Fruit fly (Drosophila melanogaster) whole organism, wandering third instar larva: ENCODE results near the gene Lint-O.

Source experiments
- Abd-B ChIP-seq: fragments of >200 bp; optimal IDR thresholded peaks from 2 replicates; lab custom pipeline; 2017; ENCODE audit warnings: missing biosample characterization, missing genetic modification characterization
- CG32264 ChIP-seq: fragments of 200-800 bp; sonication (Bioruptor generic); optimal IDR thresholded peaks from 2 replicates; lab custom pipeline; 2016; ENCODE audit warnings: missing biosample characterization, missing genetic modification characterization
- CG9705 ChIP-seq: fragments of 200-800 bp; sonication (Bioruptor generic); optimal IDR thresholded peaks from 2 replicates; lab custom pipeline; 2018; ENCODE audit warnings: missing biosample characterization, mild to moderate bottlenecking, missing genetic modification characterization
- CrebA ChIP-seq: fragments of 200-800 bp; sonication (Bioruptor generic); optimal IDR thresholded peaks from 2 replicates; lab custom pipeline; 2016; ENCODE audit warnings: missing biosample characterization, mild to moderate bottlenecking, missing genetic modification characterization, borderline replicate concordance
- Dfd ChIP-seq: fragments of >200 bp; optimal IDR thresholded peaks from 2 replicates; lab custom pipeline; 2017; ENCODE audit warnings: missing biosample characterization, missing genetic modification characterization
- GATAd ChIP-seq: sonication (Bioruptor generic); optimal IDR thresholded peaks from 2 replicates; lab custom pipeline; 2016; ENCODE audit warnings: missing biosample characterization, missing genetic modification characterization
- HLH106 ChIP-seq: fragments of 200-800 bp; optimal IDR thresholded peaks from 3 replicates; lab custom pipeline; 2019; ENCODE audit warnings: missing biosample characterization, mild to moderate bottlenecking, missing genetic modification characterization, moderate library complexity
- Hnf4 ChIP-seq: fragments of 200-800 bp; sonication (Bioruptor generic); optimal IDR thresholded peaks from 2 replicates; lab custom pipeline; 2016; ENCODE audit warnings: missing biosample characterization, mild to moderate bottlenecking, missing genetic modification characterization
- Hr78 ChIP-seq: fragments of >200 bp; optimal IDR thresholded peaks from 2 replicates; lab custom pipeline; 2017; ENCODE audit warnings: missing biosample characterization, missing genetic modification characterization
- Hr83 ChIP-seq: fragments of 200-300 bp; sonication (Bioruptor generic); optimal IDR thresholded peaks from 2 replicates; lab custom pipeline; 2016; ENCODE audit warnings: missing biosample characterization, mild to moderate bottlenecking, missing genetic modification characterization, moderate library complexity; ENCODE audit not compliant: poor library complexity, severe bottlenecking
- Mio ChIP-seq: sonication (Bioruptor generic); optimal IDR thresholded peaks from 2 replicates; lab custom pipeline; 2016; ENCODE audit warnings: missing biosample characterization, missing genetic modification characterization
- Myc ChIP-seq: fragments of >200 bp; optimal IDR thresholded peaks from 2 replicates; lab custom pipeline; 2017
- N ChIP-seq: fragments of >200 bp; optimal IDR thresholded peaks from 2 replicates; lab custom pipeline; 2018; ENCODE audit warnings: missing biosample characterization, missing external identifiers, missing genetic modification characterization
- OdsH ChIP-seq: fragments of 200-800 bp; sonication (Bioruptor generic); optimal IDR thresholded peaks from 2 replicates; lab custom pipeline; 2016; ENCODE audit warnings: missing biosample characterization, mild to moderate bottlenecking, missing genetic modification characterization
- Rel ChIP-seq, 2 experiments: fragments of 200-800 bp; sonication (Bioruptor generic) in 1 of 2; optimal IDR thresholded peaks; 2 replicates in 1 of 2; 3 replicates in 1 of 2; lab custom pipeline; 2016 to 2019; ENCODE audit warnings: mild to moderate bottlenecking in 2 of 2, missing biosample characterization in 2 of 2, missing genetic modification characterization in 2 of 2, moderate library complexity in 1 of 2
- Sp1 ChIP-seq: fragments of 200-800 bp; sonication (Bioruptor generic); optimal IDR thresholded peaks from 3 replicates; lab custom pipeline; 2019; ENCODE audit warnings: missing biosample characterization, mild to moderate bottlenecking, missing genetic modification characterization, moderate library complexity
- Vsx2 ChIP-seq: fragments of 200-300, 225-300 bp; sonication (Bioruptor generic); optimal IDR thresholded peaks from 2 replicates; lab custom pipeline; 2018; ENCODE audit warnings: missing biosample characterization, missing genetic modification characterization; ENCODE audit not compliant: partially characterized antibody
- br ChIP-seq: fragments of 200-800 bp; sonication (Bioruptor generic); optimal IDR thresholded peaks from 2 replicates; lab custom pipeline; 2016; ENCODE audit warnings: missing biosample characterization, missing genetic modification characterization
- brk ChIP-seq: fragments of 200-800 bp; sonication (Bioruptor generic); optimal IDR thresholded peaks from 2 replicates; lab custom pipeline; 2016; ENCODE audit warnings: missing biosample characterization, mild to moderate bottlenecking, missing genetic modification characterization
- dmrt93B ChIP-seq: fragments of 200-800 bp; sonication (Bioruptor generic); optimal IDR thresholded peaks from 2 replicates; lab custom pipeline; 2018; ENCODE audit warnings: missing biosample characterization, mild to moderate bottlenecking, missing genetic modification characterization
- dsf ChIP-seq: sonication (Bioruptor generic); optimal IDR thresholded peaks from 2 replicates; lab custom pipeline; 2016; ENCODE audit warnings: missing biosample characterization, missing genetic modification characterization, borderline replicate concordance
- ey ChIP-seq: fragments of 200-800 bp; sonication (Bioruptor generic); optimal IDR thresholded peaks from 2 replicates; lab custom pipeline; 2016; ENCODE audit warnings: missing biosample characterization, missing genetic modification characterization
- foxo ChIP-seq, 2 experiments: fragments of 200-800 bp; sonication (Bioruptor generic); optimal IDR thresholded peaks; 2 replicates in 1 of 2; 3 replicates in 1 of 2; lab custom pipeline; 2016 to 2017; ENCODE audit warnings: missing biosample characterization in 2 of 2, missing genetic modification characterization in 2 of 2
- fru ChIP-seq: fragments of 200-800 bp; sonication (Bioruptor generic); optimal IDR thresholded peaks from 3 replicates; lab custom pipeline; 2016; ENCODE audit warnings: missing biosample characterization, mild to moderate bottlenecking, missing genetic modification characterization
- h ChIP-seq: fragments of 200-800 bp; sonication (Bioruptor generic); optimal IDR thresholded peaks from 3 replicates; lab custom pipeline; 2016; ENCODE audit warnings: missing biosample characterization, mild to moderate bottlenecking, missing genetic modification characterization
- jim ChIP-seq: fragments of 175-275, 200-325 bp; sonication (Bioruptor generic); optimal IDR thresholded peaks from 2 replicates; lab custom pipeline; 2016; ENCODE audit warnings: missing biosample characterization, mild to moderate bottlenecking, missing genetic modification characterization
- lola ChIP-seq: fragments of >200 bp; optimal IDR thresholded peaks from 2 replicates; lab custom pipeline; 2017; ENCODE audit warnings: missing biosample characterization, missing genetic modification characterization
- pan ChIP-seq: fragments of >200 bp; optimal IDR thresholded peaks from 2 replicates; lab custom pipeline; 2017
- psq ChIP-seq: fragments of 200-800 bp; sonication (Bioruptor generic); optimal IDR thresholded peaks from 3 replicates; lab custom pipeline; 2017; ENCODE audit warnings: missing biosample characterization, mild to moderate bottlenecking, missing genetic modification characterization, moderate library complexity
- rgr ChIP-seq: fragments of 200-800 bp; sonication (Bioruptor generic); optimal IDR thresholded peaks from 3 replicates; lab custom pipeline; 2016; ENCODE audit warnings: missing biosample characterization, mild to moderate bottlenecking, missing genetic modification characterization
- sage ChIP-seq: fragments of 200-800 bp; sonication (Bioruptor generic); optimal IDR thresholded peaks from 2 replicates; lab custom pipeline; 2016; ENCODE audit warnings: missing biosample characterization, mild to moderate bottlenecking, missing genetic modification characterization
- sv ChIP-seq: fragments of 200-800 bp; sonication (Bioruptor generic); optimal IDR thresholded peaks from 3 replicates; lab custom pipeline; 2016; ENCODE audit warnings: missing biosample characterization, missing genetic modification characterization
- usp ChIP-seq: fragments of >200 bp; optimal IDR thresholded peaks from 2 replicates; lab custom pipeline; 2017; ENCODE audit warnings: missing biosample characterization, missing genetic modification characterization
- woc ChIP-seq: sonication (Bioruptor generic); optimal IDR thresholded peaks from 2 replicates; lab custom pipeline; 2016; ENCODE audit warnings: missing biosample characterization, mild to moderate bottlenecking, missing genetic modification characterization

Gene Lint-O

DNA sequence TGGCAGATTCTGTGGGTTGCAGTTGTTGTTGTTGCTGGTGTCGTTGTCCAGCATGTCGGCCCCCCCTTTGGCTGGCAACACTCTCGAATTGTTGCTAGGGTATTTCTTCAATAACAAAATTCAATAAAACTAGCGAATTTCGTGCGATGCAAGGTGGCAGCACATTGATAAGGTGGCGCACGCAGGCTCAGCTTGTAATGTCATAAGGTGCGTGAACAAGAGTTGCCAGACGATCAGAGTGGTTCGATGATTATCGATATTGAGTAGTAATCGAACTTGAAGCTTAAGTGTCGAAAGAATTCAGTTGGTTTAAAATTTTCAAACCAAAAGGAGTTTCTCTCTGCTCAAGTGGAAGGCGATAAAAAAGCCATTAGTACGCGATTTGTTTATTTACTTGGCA, 21.6 kb downstream of the Lint-O start, which contains the start of gene CG2701:
Gene CG2701 (minus strand): TSS at position 206 of the 400 bp plus-strand sequence.
- TF ChIP-seq Hnf4 (GFP tag; lab: Kevin White, UChicago) (no peak), Hr83 (GFP tag; lab: Kevin White, UChicago) (peak; percentile 42)

DNA sequence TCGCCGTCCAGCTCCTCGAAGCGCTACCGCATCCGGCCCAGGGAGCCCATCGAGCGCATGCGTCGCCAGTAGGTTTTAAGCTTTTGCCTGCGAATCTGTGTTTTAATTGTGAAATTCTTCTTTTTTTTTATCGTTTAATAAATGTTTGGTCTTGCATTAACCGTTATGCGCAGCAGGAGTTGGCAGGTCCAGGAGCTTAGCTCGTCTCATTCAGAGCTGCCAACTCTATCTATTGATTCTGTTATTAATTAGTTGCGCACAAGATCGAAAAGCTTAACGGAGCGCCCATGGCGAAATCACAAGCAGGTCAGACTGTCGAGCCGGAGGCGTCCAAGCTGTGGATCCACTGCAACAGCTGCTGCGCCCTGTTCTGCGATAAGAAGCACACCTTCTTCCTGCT, 27.9 kb downstream of the Lint-O start, which contains the start of gene vilya:
Gene vilya (plus strand): TSS at position 259 of the 400 bp plus-strand sequence.
- TF ChIP-seq br (GFP tag; lab: Kevin White, UChicago) = no peak
- TF ChIP-seq lola (GFP tag; lab: Kevin White, UChicago) = no peak
- TF ChIP-seq rgr = no peak
- TF ChIP-seq Sp1 (GFP tag; lab: Kevin White, UChicago) = no peak
- TF ChIP-seq dmrt93B (GFP tag; lab: Kevin White, UChicago) = no peak
- no peak for TF ChIP-seq sage (GFP tag; lab: Kevin White, UChicago)
- TF ChIP-seq GATAd (GFP tag; lab: Kevin White, UChicago) = no peak
- no peak for TF ChIP-seq Rel (GFP tag; optimal IDR thresholded peaks at IDR 0.05; lab: Kevin White, UChicago)
- TF ChIP-seq Rel (tag; optimal IDR thresholded peaks at IDR 0.05; lab: Kevin White, UChicago) = no peak
- no peak for TF ChIP-seq CG32264
- no peak for TF ChIP-seq Hr78
- no peak for TF ChIP-seq sv (GFP tag; lab: Kevin White, UChicago)
- TF ChIP-seq fru = no peak
- TF ChIP-seq psq = no peak
- no peak for TF ChIP-seq Hr83 (GFP tag; lab: Kevin White, UChicago)
- no peak for TF ChIP-seq jim (GFP tag; lab: Kevin White, UChicago)

DNA sequence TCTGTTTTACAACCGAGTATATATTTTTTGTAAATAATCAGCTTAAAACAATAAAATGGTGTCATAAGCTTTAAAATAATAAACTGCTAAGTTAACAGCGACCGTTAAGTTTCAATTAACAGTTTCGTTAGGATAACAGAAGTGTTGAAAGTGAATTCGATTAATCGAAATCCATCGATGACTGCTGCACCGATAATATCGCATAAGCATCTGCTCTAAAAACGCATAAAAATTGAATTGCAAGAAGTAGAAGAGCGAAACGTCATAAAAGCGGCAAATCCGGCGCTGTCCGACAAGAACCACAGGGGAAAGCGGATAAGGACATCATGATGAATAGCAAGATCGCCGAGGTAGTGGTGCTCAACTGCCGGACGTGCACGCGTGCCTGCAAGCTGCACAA, 29.0 kb downstream of the Lint-O start, which contains the start of gene dwg:
Gene dwg (plus strand): TSS at position 193 of the 400 bp plus-strand sequence.
- TF ChIP-seq ey = no peak
- no peak for TF ChIP-seq br (GFP tag; lab: Kevin White, UChicago)
- TF ChIP-seq psq = no peak
- no peak for TF ChIP-seq Mio (GFP tag; lab: Kevin White, UChicago)
- TF ChIP-seq Hr83 (GFP tag; lab: Kevin White, UChicago) = no peak
- no peak for TF ChIP-seq pan
- no peak for TF ChIP-seq Abd-B
- no peak for TF ChIP-seq Vsx2
- TF ChIP-seq dsf = no peak
- no peak for TF ChIP-seq Rel (GFP tag; optimal IDR thresholded peaks at IDR 0.05; lab: Kevin White, UChicago)
- no peak for TF ChIP-seq Rel (tag; optimal IDR thresholded peaks at IDR 0.05; lab: Kevin White, UChicago)
- no peak for TF ChIP-seq Sp1 (GFP tag; lab: Kevin White, UChicago)

DNA sequence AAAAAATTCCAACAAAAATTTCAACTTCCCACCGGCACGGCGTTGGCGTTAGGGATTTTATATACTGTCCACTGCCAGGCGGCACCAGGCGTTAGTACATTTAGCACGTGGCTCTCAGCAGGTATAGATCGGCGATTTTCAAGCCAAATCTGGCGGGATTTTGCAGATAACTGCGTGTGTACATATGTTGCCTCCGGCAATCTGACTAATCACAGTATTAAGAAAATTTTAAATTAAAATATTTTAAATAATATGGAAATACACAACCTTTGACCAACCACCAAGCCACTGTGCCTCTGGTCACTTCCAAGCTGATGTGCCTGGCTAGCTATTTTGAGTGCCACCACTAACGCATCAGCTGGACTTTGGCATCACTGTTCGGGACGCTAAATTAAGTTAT, 33.6 kb downstream of the Lint-O start, which contains the start of the genes ttm50 and CG2712:
Gene ttm50 (minus strand): TSS at position 64 of the 400 bp plus-strand sequence.
Gene CG2712 (plus strand): TSS at position 343 of the 400 bp plus-strand sequence.
- TF ChIP-seq woc (GFP tag; lab: Kevin White, UChicago) (peak; percentile 78), N (GFP tag; lab: Kevin White, UChicago) (no peak), Rel (GFP tag; optimal IDR thresholded peaks at IDR 0.05; lab: Kevin White, UChicago) (no peak), Rel (tag; optimal IDR thresholded peaks at IDR 0.05; lab: Kevin White, UChicago) (no peak), pan (no peak), br (GFP tag; lab: Kevin White, UChicago) (no peak), sv (GFP tag; lab: Kevin White, UChicago) (peak; percentile 46), Dfd (GFP tag; lab: Kevin White, UChicago) (no peak), CrebA (no peak), Hnf4 (GFP tag; lab: Kevin White, UChicago) (no peak), dsf (no peak), Abd-B (no peak), Sp1 (GFP tag; lab: Kevin White, UChicago) (peak; percentile 65), lola (GFP tag; lab: Kevin White, UChicago) (no peak), brk (GFP tag; lab: Kevin White, UChicago) (no peak), GATAd (GFP tag; lab: Kevin White, UChicago) (no peak), ey (peak; percentile 17), rgr (no peak), h (GFP tag; lab: Kevin White, UChicago) (no peak), psq (peak; percentile 22), CG9705 (GFP tag; lab: Kevin White, UChicago) (peak; percentile 65), CG32264 (no peak), fru (no peak), usp (no peak), HLH106 (tag; lab: Kevin White, UChicago) (peak; percentile 79), Mio (GFP tag; lab: Kevin White, UChicago) (no peak), sage (GFP tag; lab: Kevin White, UChicago) (no peak), OdsH (GFP tag; lab: Kevin White, UChicago) (peak; percentile 12), foxo (GFP tag; optimal IDR thresholded peaks at IDR 0.05; lab: Kevin White, UChicago) (no peak), Vsx2 (no peak), Myc (peak; percentile 99), Hr83 (GFP tag; lab: Kevin White, UChicago) (no peak), dmrt93B (GFP tag; lab: Kevin White, UChicago) (no peak)
